Worm (Caenorhabditis elegans) whole organism, L1 larva: ENCODE results near the gene F41B5.12.
A peak's percentile ranks its signal among the peaks of the same experiment; 100 is the strongest.

ENCODE experiments used
- C16A3.4 ChIP-seq: fragments of 150-350 bp; optimal IDR thresholded peaks from 2 replicates; lab custom pipeline; 2014; ENCODE audit warnings: missing biosample characterization, missing genetic modification characterization
- C34B4.2 ChIP-seq: sonication (generic microtip); optimal IDR thresholded peaks from 2 replicates; lab custom pipeline; 2017; ENCODE audit warnings: mild to moderate bottlenecking, missing genetic modification characterization, missing compliant biosample characterization
- Y116A8C.19 ChIP-seq: sonication (generic microtip); optimal IDR thresholded peaks from 2 replicates; lab custom pipeline; 2016; ENCODE audit warnings: missing compliant biosample characterization, missing genetic modification characterization, borderline replicate concordance
- aly-2 ChIP-seq: fragments of 150-350 bp; optimal IDR thresholded peaks from 2 replicates; lab custom pipeline; 2014; ENCODE audit warnings: missing biosample characterization, missing genetic modification characterization
- blmp-1 ChIP-seq: fragments of 150-350 bp; optimal IDR thresholded peaks from 2 replicates; lab custom pipeline; 2014; ENCODE audit warnings: missing biosample characterization, missing genetic modification characterization
- ceh-63 ChIP-seq: fragments of 200-800 bp; sonication (Bioruptor generic); optimal IDR thresholded peaks from 2 replicates; lab custom pipeline; 2018; ENCODE audit warnings: mild to moderate bottlenecking, missing genetic modification characterization, missing compliant biosample characterization
- ceh-82 ChIP-seq, 3 experiments: fragments of 150-350 bp in 1 of 3; sonication (generic microtip) in 2 of 3; optimal IDR thresholded peaks; 2 replicates each; lab custom pipeline; 2014 to 2017; ENCODE audit warnings: missing biosample characterization in 3 of 3, missing genetic modification characterization in 3 of 3
- ces-1 ChIP-seq: fragments of 150-350 bp; optimal IDR thresholded peaks from 2 replicates; lab custom pipeline; 2014; ENCODE audit warnings: missing biosample characterization, missing genetic modification reagents, missing genetic modification characterization
- dpl-1 ChIP-seq, 3 experiments: fragments of 150-350 bp in 2 of 3; sonication (generic microtip) in 1 of 3; optimal IDR thresholded peaks; 2 replicates each; lab custom pipeline; 2014 to 2017; ENCODE audit warnings: missing biosample characterization in 3 of 3, missing genetic modification characterization in 3 of 3, missing genetic modification reagents in 3 of 3
- efl-1 ChIP-seq, 4 experiments: fragments of 150-350 bp; optimal IDR thresholded peaks in 3 of 4; peaks in 1 of 4; 1 replicate in 1 of 4; 2 replicates in 3 of 4; lab custom pipeline; 2014; ENCODE audit warnings: missing biosample characterization in 2 of 4, missing genetic modification characterization in 2 of 4, missing genetic modification reagents in 2 of 4
- efl-3 ChIP-seq: fragments of 200-800 bp; sonication (Bioruptor generic); optimal IDR thresholded peaks from 2 replicates; lab custom pipeline; 2018; ENCODE audit warnings: mild to moderate bottlenecking, missing genetic modification characterization, missing compliant biosample characterization
- egl-13 ChIP-seq: sonication (generic microtip); optimal IDR thresholded peaks from 2 replicates; lab custom pipeline; 2016; ENCODE audit warnings: missing genotype, missing genetic modification reagents, missing genetic modification characterization, missing compliant biosample characterization
- egl-27 ChIP-seq, 2 experiments: fragments of 150-350 bp in 1 of 2; sonication (generic microtip); optimal IDR thresholded peaks; 3 replicates each; lab custom pipeline; 2017 to 2018; ENCODE audit warnings: missing biosample characterization in 2 of 2, missing genetic modification characterization in 2 of 2, missing genetic modification reagents in 2 of 2
- elt-3 ChIP-seq, 6 experiments: fragments of 150-350 bp in 1 of 6; sonication (generic microtip); optimal IDR thresholded peaks; 2 replicates each; lab custom pipeline; 2017 to 2018; ENCODE audit warnings: missing biosample characterization in 6 of 6, missing genetic modification characterization in 6 of 6, inconsistent platforms in 1 of 6
- fkh-10 ChIP-seq: sonication (generic microtip); optimal IDR thresholded peaks from 2 replicates; lab custom pipeline; 2017; ENCODE audit warnings: missing biosample characterization, missing genetic modification reagents, missing genetic modification characterization
- fkh-8 ChIP-seq: sonication (generic microtip); optimal IDR thresholded peaks from 2 replicates; lab custom pipeline; 2016; ENCODE audit warnings: mild to moderate bottlenecking, missing genetic modification characterization, missing compliant biosample characterization
- grh-1 ChIP-seq: fragments of 200-800 bp; sonication (Bioruptor generic); IDR thresholded peaks from 2 replicates; pipeline ENCODE4 v1.3.6; 2022; ENCODE audit warnings: missing genetic modification reagents, missing genetic modification characterization, missing compliant biosample characterization
- irx-1 ChIP-seq: sonication (generic microtip); optimal IDR thresholded peaks from 2 replicates; lab custom pipeline; 2016; ENCODE audit warnings: missing genetic modification characterization, missing compliant biosample characterization
- lin-13 ChIP-seq: fragments of 150-350 bp; optimal IDR thresholded peaks from 2 replicates; lab custom pipeline; 2014; ENCODE audit warnings: missing biosample characterization, missing genetic modification reagents, missing genetic modification characterization
- lin-14 ChIP-seq: fragments of 200-800 bp; sonication (Bioruptor generic); optimal IDR thresholded peaks from 2 replicates; lab custom pipeline; 2018; ENCODE audit warnings: mild to moderate bottlenecking, missing genetic modification characterization, moderate library complexity, missing compliant biosample characterization
- lin-35 ChIP-seq, 2 experiments: fragments of 150-350 bp; optimal IDR thresholded peaks; 2 replicates each; lab custom pipeline; 2014; ENCODE audit warnings: missing biosample characterization in 2 of 2, missing genetic modification characterization in 2 of 2, missing genetic modification reagents in 2 of 2
- lsy-2 ChIP-seq, 2 experiments: fragments of 150-350 bp; optimal IDR thresholded peaks; 2 replicates each; lab custom pipeline; 2014; ENCODE audit warnings: missing biosample characterization in 2 of 2, missing genetic modification characterization in 2 of 2
- mdl-1 ChIP-seq, 2 experiments: fragments of 150-350 bp; optimal IDR thresholded peaks; 2 replicates each; lab custom pipeline; 2014 to 2017; ENCODE audit warnings: missing biosample characterization in 2 of 2, missing genetic modification characterization in 2 of 2, inconsistent platforms in 1 of 2
- mep-1 ChIP-seq: fragments of 150-350 bp; optimal IDR thresholded peaks from 2 replicates; lab custom pipeline; 2014; ENCODE audit warnings: missing biosample characterization, missing genetic modification characterization
- nhr-20 ChIP-seq: sonication (generic microtip); optimal IDR thresholded peaks from 2 replicates; lab custom pipeline; 2016; ENCODE audit warnings: mild to moderate bottlenecking, missing genetic modification characterization, missing compliant biosample characterization
- nhr-28 ChIP-seq: fragments of 150-350 bp; optimal IDR thresholded peaks from 2 replicates; lab custom pipeline; 2014; ENCODE audit warnings: missing biosample characterization, missing genetic modification characterization
- nhr-71 ChIP-seq: sonication (generic microtip); optimal IDR thresholded peaks from 2 replicates; lab custom pipeline; 2016; ENCODE audit warnings: mild to moderate bottlenecking, missing genetic modification characterization, moderate library complexity, missing compliant biosample characterization
- nhr-76 ChIP-seq: sonication (generic microtip); optimal IDR thresholded peaks from 2 replicates; lab custom pipeline; 2017; ENCODE audit warnings: missing biosample characterization, missing genetic modification characterization
- nhr-77 ChIP-seq: fragments of 150-350 bp; optimal IDR thresholded peaks from 2 replicates; lab custom pipeline; 2014; ENCODE audit warnings: missing biosample characterization, missing genetic modification characterization
- nhr-85 ChIP-seq: sonication (generic microtip); peaks from one replicate; lab custom pipeline; 2016; ENCODE audit warnings: missing genetic modification characterization, inconsistent platforms, missing compliant biosample characterization
- nhr-90 ChIP-seq: sonication (generic microtip); optimal IDR thresholded peaks from 2 replicates; lab custom pipeline; 2016; ENCODE audit warnings: mild to moderate bottlenecking, missing genetic modification characterization, missing compliant biosample characterization; ENCODE audit not compliant: poor library complexity
- pag-3 ChIP-seq: sonication (generic microtip); optimal IDR thresholded peaks from 2 replicates; lab custom pipeline; 2017; ENCODE audit warnings: missing genetic modification characterization, mild to moderate bottlenecking, missing compliant biosample characterization, antibody characterized with exemption, borderline replicate concordance; ENCODE audit not compliant: insufficient read depth
- rnt-1 ChIP-seq: sonication (generic microtip); optimal IDR thresholded peaks from 2 replicates; lab custom pipeline; 2016; ENCODE audit warnings: mild to moderate bottlenecking, missing genetic modification characterization, moderate library complexity, missing compliant biosample characterization
- skn-1 ChIP-seq: fragments of 150-350 bp; optimal IDR thresholded peaks from 2 replicates; lab custom pipeline; 2014; ENCODE audit warnings: missing biosample characterization, missing genetic modification characterization
- snu-23 ChIP-seq: sonication (generic microtip); optimal IDR thresholded peaks from 2 replicates; lab custom pipeline; 2016; ENCODE audit warnings: missing genetic modification characterization, missing compliant biosample characterization
- sptf-1 ChIP-seq: fragments of 150-350 bp; optimal IDR thresholded peaks from 2 replicates; lab custom pipeline; 2014; ENCODE audit warnings: missing biosample characterization, missing genetic modification characterization
- swsn-7 ChIP-seq: sonication (generic microtip); optimal IDR thresholded peaks from 2 replicates; lab custom pipeline; 2016; ENCODE audit warnings: missing genetic modification characterization, missing compliant biosample characterization
- unc-130 ChIP-seq: fragments of 150-350 bp; optimal IDR thresholded peaks from 2 replicates; lab custom pipeline; 2017; ENCODE audit warnings: missing biosample characterization, missing genetic modification characterization, inconsistent platforms
- unc-62 ChIP-seq: fragments of 150-350 bp; optimal IDR thresholded peaks from 2 replicates; lab custom pipeline; 2014; ENCODE audit warnings: missing biosample characterization, missing genetic modification reagents, missing genetic modification characterization

Gene F41B5.12

DNA sequence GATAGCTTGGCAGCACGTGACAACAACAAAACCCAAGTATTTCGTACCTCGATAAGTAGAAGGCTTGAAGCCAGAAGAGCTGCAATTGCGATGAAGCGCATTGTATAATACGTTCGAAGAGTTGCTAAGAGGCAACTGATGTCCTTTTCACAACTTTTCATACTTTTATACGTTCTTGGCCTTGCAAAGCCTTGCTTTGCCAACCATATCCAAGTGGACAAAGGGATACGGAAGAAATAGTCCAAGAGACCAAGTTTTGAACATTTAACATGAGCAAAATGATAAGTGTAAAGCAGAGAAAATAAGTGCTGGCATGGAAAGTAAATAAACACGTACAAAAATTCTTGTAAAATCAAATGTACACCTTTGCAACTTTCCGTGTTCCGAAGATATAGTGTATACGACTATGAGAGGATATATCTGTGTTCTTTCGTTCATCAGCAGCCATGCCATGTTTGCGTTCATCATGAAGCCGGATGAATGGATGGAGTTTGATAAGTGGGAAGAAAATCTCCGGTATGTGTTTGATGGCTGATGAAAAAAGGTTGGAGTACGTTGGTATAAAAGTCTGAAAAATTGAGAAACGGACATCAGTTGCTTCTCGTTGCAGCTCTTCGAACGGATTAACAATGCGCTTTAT is 13.6 kb downstream of the F41B5.12 start, which contains the start of the genes Y5H2A.4 and abu-4:
Y5H2A.4 (minus strand) TSS at position 101 of the 640 bp plus-strand sequence.
abu-4 (plus strand) TSS at position 590 of the 640 bp plus-strand sequence.
- TF ChIP-seq swsn-7 (tag; lab: Kevin White, UChicago): no peak

DNA sequence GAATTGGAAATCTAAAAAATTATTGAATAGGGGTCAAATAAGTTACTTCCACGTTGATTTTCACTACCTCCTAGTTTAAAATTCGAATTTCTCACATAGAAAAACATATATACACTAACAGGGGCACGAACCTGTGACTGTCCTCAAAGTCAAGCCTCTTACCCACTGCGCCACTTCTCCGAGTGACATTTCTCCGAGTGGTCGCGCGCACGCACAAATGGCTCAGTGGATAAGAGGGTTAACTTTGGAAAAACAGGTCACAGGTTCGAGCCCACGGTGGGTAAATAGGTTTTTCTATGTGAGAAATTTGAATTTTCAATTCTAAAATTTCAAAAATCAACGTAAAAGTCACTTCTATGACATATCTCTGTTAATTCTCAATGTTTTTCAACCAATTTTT is 16.5 kb downstream of the F41B5.12 start:
- no peak for TF ChIP-seq efl-1 (optimal IDR thresholded peaks at IDR 0.05; lab: Kevin White, UChicago)
- peak in 1 of 2 experiments; percentile 81 for TF ChIP-seq efl-1 (GFP tag; optimal IDR thresholded peaks at IDR 0.05 in 1 of 2; lab: Kevin White, UChicago)
- TF ChIP-seq nhr-85 (tag; lab: Kevin White, UChicago): peak; percentile 42
- peak in 1 of 2 experiments; percentile 48 for TF ChIP-seq lin-35 (GFP tag; optimal IDR thresholded peaks at IDR 0.05; lab: Kevin White, UChicago)
- TF ChIP-seq nhr-77 (tag; lab: Kevin White, UChicago): peak; percentile 50
- TF ChIP-seq snu-23: peak; percentile 19
- TF ChIP-seq efl-3 (GFP tag; lab: Kevin White, UChicago): no peak
- no peak for TF ChIP-seq C34B4.2
- peak; percentile 19 for TF ChIP-seq fkh-8
- no peak for TF ChIP-seq grh-1 (GFP tag; lab: Robert Waterston, UW)
- peak; percentile 67 for TF ChIP-seq lin-14 (GFP tag; lab: Kevin White, UChicago)
- peak; percentile 21 for TF ChIP-seq nhr-71 (tag; lab: Kevin White, UChicago)
- peak; percentile 25 for TF ChIP-seq lin-13 (GFP tag; lab: Kevin White, UChicago)
- TF ChIP-seq ceh-82 (tag; optimal IDR thresholded peaks at IDR 0.05; lab: Kevin White, UChicago): peak in 1 of 3 experiments; percentile 21
- TF ChIP-seq nhr-20: peak; percentile 13

DNA sequence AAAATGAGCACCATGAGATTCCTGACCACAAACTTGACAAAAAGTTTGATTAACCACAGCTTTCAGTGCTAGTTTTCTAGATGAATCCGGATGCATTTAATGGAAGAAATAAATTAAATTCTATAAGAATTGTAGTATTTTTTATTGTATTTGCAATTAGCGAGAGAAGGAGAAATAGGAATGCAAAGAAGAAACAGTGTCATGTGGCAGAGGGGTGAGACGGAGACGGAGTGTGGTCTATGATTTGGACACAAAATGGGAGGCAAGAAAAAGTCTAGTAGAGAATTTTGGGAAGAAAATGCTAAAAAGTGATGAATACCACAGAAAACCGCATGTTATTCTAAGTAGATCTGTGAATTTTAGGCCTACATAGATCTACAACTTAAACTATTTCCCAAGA is 17.3 kb downstream of the F41B5.12 start, which contains the start of gene nhr-59:
nhr-59 (minus strand) TSS at position 214 of the 400 bp plus-strand sequence.
- TF ChIP-seq C16A3.4 (tag; lab: Kevin White, UChicago) (no peak), egl-13 (tag; lab: Kevin White, UChicago) (no peak), Y116A8C.19 (tag; lab: Kevin White, UChicago) (no peak), unc-62 (GFP tag; lab: Kevin White, UChicago) (no peak), sptf-1 (tag; lab: Kevin White, UChicago) (no peak), aly-2 (tag; lab: Kevin White, UChicago) (peak; percentile 15), lin-14 (GFP tag; lab: Kevin White, UChicago) (peak; percentile 68), nhr-71 (tag; lab: Kevin White, UChicago) (peak; percentile 22), efl-1 (optimal IDR thresholded peaks at IDR 0.05; lab: Kevin White, UChicago) (peak in 1 of 2 experiments; percentile 7), efl-1 (GFP tag; optimal IDR thresholded peaks at IDR 0.05 in 1 of 2; lab: Kevin White, UChicago) (no peak), nhr-20 (peak; percentile 53), C34B4.2 (no peak), dpl-1 (GFP tag; optimal IDR thresholded peaks at IDR 0.05; lab: Kevin White, UChicago) (peak in 1 of 3 experiments; percentile 11), mep-1 (tag; lab: Kevin White, UChicago) (peak; percentile 0), lin-35 (GFP tag; optimal IDR thresholded peaks at IDR 0.05; lab: Kevin White, UChicago) (peak in 1 of 2 experiments; percentile 56), ceh-63 (GFP tag; lab: Kevin White, UChicago) (no peak), ceh-82 (tag; optimal IDR thresholded peaks at IDR 0.05; lab: Kevin White, UChicago) (no peak)

DNA sequence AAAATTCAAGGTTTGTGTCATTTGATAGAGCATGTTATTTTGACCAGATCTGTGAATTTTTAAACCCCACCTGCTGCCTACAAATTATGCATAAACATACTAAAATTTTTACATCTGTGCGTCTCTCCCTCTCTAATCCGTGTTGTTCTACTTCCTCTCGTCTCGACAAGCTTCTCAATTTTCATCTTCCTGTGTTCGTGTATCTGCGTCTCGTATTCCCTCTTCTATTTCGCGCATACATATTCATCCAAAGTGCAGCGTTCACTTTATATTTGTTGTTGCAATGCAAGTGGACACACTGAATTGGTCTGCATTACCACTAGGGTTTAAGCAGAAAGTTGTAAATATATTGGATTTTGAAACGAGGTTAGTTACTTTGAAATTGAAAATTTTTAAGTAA is 17.8 kb downstream of the F41B5.12 start, which contains the start of gene fbxa-137:
fbxa-137 (plus strand) TSS at position 274 of the 400 bp plus-strand sequence.
- TF ChIP-seq nhr-28 (no peak), skn-1 (tag; lab: Kevin White, UChicago) (no peak), lin-14 (GFP tag; lab: Kevin White, UChicago) (peak; percentile 14), egl-27 (tag; optimal IDR thresholded peaks at IDR 0.05; lab: Kevin White, UChicago) (no peak)

DNA sequence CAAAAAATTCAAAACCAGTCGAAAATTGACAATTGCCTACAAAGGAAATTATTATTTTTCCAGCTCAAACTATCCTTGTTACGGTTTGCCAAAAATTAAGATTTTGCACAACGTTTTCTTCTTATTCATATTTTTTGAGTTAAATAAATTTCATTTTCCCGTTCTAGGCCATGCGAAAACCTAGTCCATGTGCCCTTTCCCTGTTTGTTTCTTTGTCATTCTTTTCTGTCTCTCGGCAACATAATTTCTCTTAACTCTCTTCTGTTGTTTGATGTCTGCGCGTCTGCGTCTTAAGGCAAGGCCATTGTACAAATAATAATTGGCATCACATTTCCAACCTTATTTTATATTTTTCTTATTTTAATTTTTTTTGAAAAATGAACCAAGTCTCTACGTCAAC is 20.7 kb downstream of the F41B5.12 start, which contains the start of gene nhr-228:
nhr-228 (plus strand) TSS at position 261 of the 400 bp plus-strand sequence.
- peak; percentile 60 to 63 for TF ChIP-seq efl-1 (optimal IDR thresholded peaks at IDR 0.05; lab: Kevin White, UChicago)
- TF ChIP-seq efl-1 (GFP tag; optimal IDR thresholded peaks at IDR 0.05 in 1 of 2; lab: Kevin White, UChicago): peak; percentile 20 to 88
- TF ChIP-seq snu-23: peak; percentile 62
- peak; percentile 35 for TF ChIP-seq fkh-8
- peak; percentile 37 for TF ChIP-seq unc-130
- TF ChIP-seq nhr-90 (tag; lab: Kevin White, UChicago): peak; percentile 10
- TF ChIP-seq elt-3 (tag; optimal IDR thresholded peaks at IDR 0.05; lab: Kevin White, UChicago): peak in 1 of 6 experiments; percentile 47
- no peak for TF ChIP-seq fkh-10 (GFP tag; lab: Kevin White, UChicago)
- peak; percentile 38 to 56 for TF ChIP-seq lin-35 (GFP tag; optimal IDR thresholded peaks at IDR 0.05; lab: Kevin White, UChicago)
- no peak for TF ChIP-seq ces-1 (GFP tag; lab: Kevin White, UChicago)
- TF ChIP-seq mdl-1 (tag; optimal IDR thresholded peaks at IDR 0.05; lab: Kevin White, UChicago): peak in 1 of 2 experiments; percentile 7
- TF ChIP-seq pag-3 (tag; lab: Kevin White, UChicago): peak; percentile 24
- no peak for TF ChIP-seq nhr-76 (tag; lab: Kevin White, UChicago)
- peak; percentile 89 for TF ChIP-seq skn-1 (tag; lab: Kevin White, UChicago)
- peak; percentile 79 for TF ChIP-seq blmp-1 (tag; lab: Kevin White, UChicago)
- TF ChIP-seq nhr-85 (tag; lab: Kevin White, UChicago): no peak
- peak in 1 of 3 experiments; percentile 50 for TF ChIP-seq ceh-82 (tag; optimal IDR thresholded peaks at IDR 0.05; lab: Kevin White, UChicago)
- no peak for TF ChIP-seq efl-3 (GFP tag; lab: Kevin White, UChicago)
- peak; percentile 46 for TF ChIP-seq rnt-1
- TF ChIP-seq lsy-2 (tag; optimal IDR thresholded peaks at IDR 0.05; lab: Kevin White, UChicago): peak; percentile 29 to 73
- TF ChIP-seq irx-1 (tag; lab: Kevin White, UChicago): peak; percentile 30
